Worm (Caenorhabditis elegans) whole organism, early embryonic: Measurements from ENCODE around the gene lgc-52.

Source experiments
- hmbx-1 ChIP-seq: sonication (generic microtip); optimal IDR thresholded peaks from 2 replicates; lab custom pipeline; 2016; ENCODE audit warnings: mild to moderate bottlenecking, missing genetic modification characterization, missing compliant biosample characterization
- hmg-4 ChIP-seq: fragments of 200-800 bp; sonication (Bioruptor generic); optimal IDR thresholded peaks from 2 replicates; lab custom pipeline; 2018; ENCODE audit warnings: mild to moderate bottlenecking, missing genetic modification characterization, missing compliant biosample characterization

DNA sequence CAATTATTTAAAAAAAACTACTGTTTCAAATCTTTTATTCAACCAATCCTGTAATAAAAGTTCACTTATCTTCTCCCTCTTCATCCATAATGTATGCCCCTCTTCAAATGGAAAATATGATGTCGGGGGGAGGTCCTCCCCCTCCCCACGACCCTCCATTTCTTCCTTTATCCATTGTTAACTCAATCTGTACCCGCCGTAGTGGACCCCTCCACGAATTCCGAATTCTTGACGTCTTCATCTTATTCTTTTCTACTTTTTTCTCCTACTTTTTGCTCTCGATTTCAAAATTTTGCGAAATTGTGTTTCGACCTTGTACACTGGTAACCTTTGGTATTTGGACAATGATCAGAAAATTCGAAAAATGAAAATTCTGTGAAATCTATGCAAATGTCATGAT, at the start of gene lgc-52:
- TF ChIP-seq hmbx-1 (tag; lab: Kevin White, UChicago) (no peak), hmg-4 (GFP tag; lab: Kevin White, UChicago) (no peak)
